Fruit fly (Drosophila melanogaster) whole organism, embryonic: ENCODE results near the gene disco.

Experiments
- Abd-B ChIP-seq: fragments of 200-800 bp; sonication (Bioruptor generic); optimal IDR thresholded peaks from 2 replicates; lab custom pipeline; 2018; ENCODE audit warnings: missing biosample characterization, mild to moderate bottlenecking, missing genetic modification characterization, moderate library complexity
- Awh ChIP-seq: fragments of 200-800 bp; sonication (Bioruptor generic); IDR thresholded peaks from 2 replicates; pipeline ENCODE4, ENCODE4 v1.3.6; 2022; ENCODE audit warnings: missing biosample characterization, missing genetic modification characterization
- CG10979 ChIP-seq: fragments of 200-800 bp; sonication (Bioruptor generic); optimal IDR thresholded peaks from 2 replicates; lab custom pipeline; 2018; ENCODE audit warnings: missing biosample characterization, mild to moderate bottlenecking, missing genetic modification characterization, moderate library complexity
- CG12104 ChIP-seq: fragments of 200-800 bp; sonication (Bioruptor generic); optimal IDR thresholded peaks from 3 replicates; lab custom pipeline; 2016; ENCODE audit warnings: missing biosample characterization, missing genetic modification characterization
- CG13894 ChIP-seq: fragments of 200-800 bp; sonication (Bioruptor generic); optimal IDR thresholded peaks from 3 replicates; lab custom pipeline; 2018; ENCODE audit warnings: missing biosample characterization, mild to moderate bottlenecking, missing genetic modification characterization, moderate library complexity
- CG15479 ChIP-seq: fragments of 200-800 bp; sonication (Bioruptor generic); optimal IDR thresholded peaks from 3 replicates; lab custom pipeline; 2019; ENCODE audit warnings: missing biosample characterization, mild to moderate bottlenecking, missing genetic modification characterization, moderate library complexity
- CG17802 ChIP-seq: fragments of 200-800 bp; sonication (Bioruptor generic); optimal IDR thresholded peaks from 2 replicates; lab custom pipeline; 2018; ENCODE audit warnings: missing biosample characterization, mild to moderate bottlenecking, missing genetic modification characterization, moderate library complexity
- CG18476 ChIP-seq: fragments of 200-800 bp; sonication (Bioruptor generic); optimal IDR thresholded peaks from 2 replicates; lab custom pipeline; 2016; ENCODE audit warnings: missing biosample characterization, mild to moderate bottlenecking, missing genetic modification characterization
- CG18599 ChIP-seq: fragments of 200-800 bp; sonication (Bioruptor generic); optimal IDR thresholded peaks from 3 replicates; lab custom pipeline; 2017; ENCODE audit warnings: missing biosample characterization, missing genetic modification characterization, mild to moderate bottlenecking, moderate library complexity, missing genetic modification reagents
- CG34376 ChIP-seq: fragments of 200-800 bp; sonication (Bioruptor generic); optimal IDR thresholded peaks from 2 replicates; lab custom pipeline; 2018; ENCODE audit warnings: missing biosample characterization, mild to moderate bottlenecking, missing genetic modification characterization
- CG42726 ChIP-seq: fragments of 200-800 bp; sonication (Bioruptor generic); IDR thresholded peaks from 2 replicates; pipeline ENCODE4 v1.3.6; 2022; ENCODE audit warnings: missing biosample characterization, missing genetic modification characterization; ENCODE audit not compliant: partially characterized antibody
- CG4617 ChIP-seq: fragments of 200-800 bp; sonication (Bioruptor generic); optimal IDR thresholded peaks from 3 replicates; lab custom pipeline; 2016; ENCODE audit warnings: missing biosample characterization, missing genetic modification characterization, borderline replicate concordance
- CG6654 ChIP-seq: fragments of 200-800 bp; sonication (Bioruptor generic); optimal IDR thresholded peaks from 2 replicates; lab custom pipeline; 2017; ENCODE audit warnings: missing biosample characterization, mild to moderate bottlenecking, missing genetic modification characterization
- CG7372 ChIP-seq: fragments of 200-800 bp; sonication (Bioruptor generic); IDR thresholded peaks from 2 replicates; pipeline ENCODE4 v1.3.6; 2022; ENCODE audit warnings: missing biosample characterization, missing genetic modification characterization
- CG7556 ChIP-seq: fragments of 200-800 bp; sonication (Bioruptor generic); optimal IDR thresholded peaks from 2 replicates; lab custom pipeline; 2017; ENCODE audit warnings: missing biosample characterization, mild to moderate bottlenecking, missing genetic modification characterization
- CG8281 ChIP-seq: fragments of 200-800 bp; sonication (Bioruptor generic); optimal IDR thresholded peaks from 2 replicates; lab custom pipeline; 2018; ENCODE audit warnings: missing biosample characterization, mild to moderate bottlenecking, missing genetic modification characterization, moderate library complexity
- CG8388 ChIP-seq: fragments of 200-800 bp; sonication (Bioruptor generic); optimal IDR thresholded peaks from 2 replicates; lab custom pipeline; 2019; ENCODE audit warnings: missing biosample characterization, mild to moderate bottlenecking, missing genetic modification characterization, moderate library complexity
- CG8478 ChIP-seq: fragments of >200 bp; optimal IDR thresholded peaks from 2 replicates; lab custom pipeline; 2018
- CG9437 ChIP-seq: fragments of 200-800 bp; sonication (Bioruptor generic); optimal IDR thresholded peaks from 2 replicates; lab custom pipeline; 2018; ENCODE audit warnings: missing biosample characterization, mild to moderate bottlenecking, missing genetic modification characterization
- CG9876 ChIP-seq: fragments of 200-800 bp; sonication (Bioruptor generic); optimal IDR thresholded peaks from 2 replicates; lab custom pipeline; 2016; ENCODE audit warnings: missing biosample characterization, missing genetic modification characterization
- CrebB ChIP-seq: fragments of 200-800 bp; sonication (Bioruptor generic); optimal IDR thresholded peaks from 3 replicates; lab custom pipeline; 2018; ENCODE audit warnings: missing biosample characterization, mild to moderate bottlenecking, missing genetic modification characterization
- Hey ChIP-seq: fragments of 200-800 bp; sonication (Bioruptor generic); optimal IDR thresholded peaks from 3 replicates; lab custom pipeline; 2018; ENCODE audit warnings: missing biosample characterization, mild to moderate bottlenecking, missing genetic modification characterization
- Jarid2 ChIP-seq: fragments of 200-800 bp; sonication (Bioruptor generic); optimal IDR thresholded peaks from 3 replicates; lab custom pipeline; 2017; ENCODE audit warnings: mild to moderate bottlenecking, missing biosample characterization, missing genetic modification reagents, missing genetic modification characterization
- Lhr ChIP-seq: fragments of 200-800 bp; sonication (Bioruptor generic); optimal IDR thresholded peaks from 3 replicates; lab custom pipeline; 2017; ENCODE audit warnings: mild to moderate bottlenecking, missing biosample characterization, missing genetic modification reagents, missing genetic modification characterization
- MTF-1 ChIP-seq: fragments of 200-800 bp; sonication (Bioruptor generic); optimal IDR thresholded peaks from 2 replicates; lab custom pipeline; 2018; ENCODE audit warnings: missing biosample characterization, mild to moderate bottlenecking, missing genetic modification characterization, borderline replicate concordance
- Max ChIP-seq: fragments of 200-800 bp; sonication (Bioruptor generic); optimal IDR thresholded peaks from 2 replicates; lab custom pipeline; 2016; ENCODE audit warnings: missing biosample characterization, mild to moderate bottlenecking, missing genetic modification characterization
- Oaz ChIP-seq: fragments of 200-800 bp; sonication (Bioruptor generic); IDR thresholded peaks from 2 replicates; pipeline ENCODE4 v1.3.6; 2022; ENCODE audit warnings: missing biosample characterization, missing genetic modification characterization
- Ptx1 ChIP-seq: fragments of 200-800 bp; sonication (Bioruptor generic); IDR thresholded peaks from 2 replicates; pipeline ENCODE4 v1.3.6; 2022; ENCODE audit warnings: missing biosample characterization, missing genetic modification characterization
- Vsx1 ChIP-seq: fragments of 200-800 bp; sonication (Bioruptor generic); optimal IDR thresholded peaks from 2 replicates; lab custom pipeline; 2017; ENCODE audit warnings: missing biosample characterization, mild to moderate bottlenecking, missing genetic modification characterization, missing genetic modification reagents
- dimm ChIP-seq: fragments of 200-800 bp; sonication (Bioruptor generic); IDR thresholded peaks from 2 replicates; pipeline ENCODE4 v1.3.6; 2022; ENCODE audit warnings: missing biosample characterization, missing genetic modification characterization
- ems ChIP-seq: fragments of 200-800 bp; sonication (Bioruptor generic); optimal IDR thresholded peaks from 3 replicates; lab custom pipeline; 2016; ENCODE audit warnings: missing biosample characterization, missing genetic modification characterization
- ind ChIP-seq: fragments of 200-800 bp; sonication (Bioruptor generic); optimal IDR thresholded peaks from 3 replicates; lab custom pipeline; 2016; ENCODE audit warnings: missing biosample characterization, missing genetic modification characterization
- kah ChIP-seq: fragments of 200-800 bp; sonication (Bioruptor generic); optimal IDR thresholded peaks from 2 replicates; lab custom pipeline; 2018; ENCODE audit warnings: missing biosample characterization, mild to moderate bottlenecking, missing genetic modification characterization
- lilli ChIP-seq: fragments of 200-800 bp; sonication (Bioruptor generic); optimal IDR thresholded peaks from 3 replicates; lab custom pipeline; 2016; ENCODE audit warnings: missing biosample characterization, missing genetic modification characterization
- lmd ChIP-seq: fragments of 200-800 bp; sonication (Bioruptor generic); IDR thresholded peaks from 2 replicates; pipeline ENCODE4 v1.3.6; 2022; ENCODE audit warnings: missing biosample characterization, missing genetic modification characterization
- mam ChIP-seq: fragments of 200-800 bp; sonication (Bioruptor generic); optimal IDR thresholded peaks from 3 replicates; lab custom pipeline; 2016; ENCODE audit warnings: missing biosample characterization, missing genetic modification characterization
- odd ChIP-seq: fragments of 200-800 bp; sonication (Bioruptor generic); optimal IDR thresholded peaks from 2 replicates; lab custom pipeline; 2017; ENCODE audit warnings: missing biosample characterization, mild to moderate bottlenecking, missing genetic modification characterization
- pfk ChIP-seq: fragments of 200-800 bp; sonication (Bioruptor generic); optimal IDR thresholded peaks from 2 replicates; lab custom pipeline; 2018; ENCODE audit warnings: missing biosample characterization, mild to moderate bottlenecking, missing genetic modification characterization, moderate library complexity
- pros ChIP-seq: fragments of 200-800 bp; sonication (Bioruptor generic); optimal IDR thresholded peaks from 3 replicates; lab custom pipeline; 2019; ENCODE audit warnings: missing biosample characterization, mild to moderate bottlenecking, missing genetic modification characterization, moderate library complexity
- psq ChIP-seq: fragments of 200-800 bp; sonication (Bioruptor generic); optimal IDR thresholded peaks from 2 replicates; lab custom pipeline; 2017; ENCODE audit warnings: missing biosample characterization, missing genetic modification characterization
- ranshi ChIP-seq: fragments of 200-800 bp; sonication (Bioruptor generic); IDR thresholded peaks from 2 replicates; pipeline ENCODE4 v1.3.6; 2022; ENCODE audit warnings: missing biosample characterization, missing genetic modification characterization
- rib ChIP-seq: fragments of 200-800 bp; sonication (Bioruptor generic); IDR thresholded peaks from 2 replicates; pipeline ENCODE4 v1.3.6; 2022; ENCODE audit warnings: missing biosample characterization, missing genetic modification characterization
- run ChIP-seq: fragments of 200-800 bp; sonication (Bioruptor generic); optimal IDR thresholded peaks from 3 replicates; lab custom pipeline; 2018; ENCODE audit warnings: missing biosample characterization, mild to moderate bottlenecking, missing genetic modification characterization
- sim ChIP-seq: fragments of 200-800 bp; sonication (Bioruptor generic); IDR thresholded peaks from 2 replicates; pipeline ENCODE4 v1.3.6; 2022; ENCODE audit warnings: missing biosample characterization, missing genetic modification characterization
- sima ChIP-seq: fragments of 200-800 bp; sonication (Bioruptor generic); optimal IDR thresholded peaks from 2 replicates; lab custom pipeline; 2016; ENCODE audit warnings: missing biosample characterization, missing genetic modification characterization
- sisA ChIP-seq: fragments of 200-800 bp; sonication (Bioruptor generic); IDR thresholded peaks from 2 replicates; pipeline ENCODE4 v1.3.6; 2022; ENCODE audit warnings: missing biosample characterization, missing genetic modification characterization
- sug ChIP-seq: fragments of 200-800 bp; optimal IDR thresholded peaks from 2 replicates; lab custom pipeline; 2019; ENCODE audit warnings: missing biosample characterization, mild to moderate bottlenecking, missing genetic modification characterization, moderate library complexity
- tin ChIP-seq: fragments of 200-800 bp; sonication (Bioruptor generic); optimal IDR thresholded peaks from 3 replicates; lab custom pipeline; 2016; ENCODE audit warnings: missing biosample characterization, missing genetic modification characterization
- unpg ChIP-seq: fragments of 200-800 bp; sonication (Bioruptor generic); optimal IDR thresholded peaks from 3 replicates; lab custom pipeline; 2018; ENCODE audit warnings: missing biosample characterization, mild to moderate bottlenecking, missing genetic modification characterization, moderate library complexity
- usp ChIP-seq: fragments of >200 bp; optimal IDR thresholded peaks from 2 replicates; lab custom pipeline; 2017; ENCODE audit warnings: missing biosample characterization, missing genetic modification characterization
- zen ChIP-seq: fragments of 200-800 bp; sonication (Bioruptor generic); optimal IDR thresholded peaks from 3 replicates; lab custom pipeline; 2018; ENCODE audit warnings: missing biosample characterization, mild to moderate bottlenecking, missing genetic modification characterization, moderate library complexity

The disco gene

DNA sequence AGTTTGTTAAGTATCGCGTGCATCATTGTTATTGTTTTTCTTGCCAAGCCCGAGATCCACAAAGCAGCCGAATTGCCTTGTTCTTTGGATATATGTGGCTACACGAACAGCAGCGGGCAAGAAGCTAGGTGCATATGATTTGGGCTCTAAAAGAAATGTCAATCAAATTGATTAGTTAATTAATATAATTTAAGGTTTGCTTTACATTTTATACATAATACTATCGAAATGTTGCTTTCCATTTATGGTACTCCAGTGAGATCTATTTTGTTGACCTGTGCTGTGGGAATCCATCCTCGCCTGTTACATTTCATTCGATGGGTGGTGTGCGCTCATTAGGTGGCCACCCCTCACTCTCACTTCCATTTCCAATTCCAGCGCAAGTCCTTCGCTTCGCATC, 46.9 kb upstream of the disco start (continued):
- TF ChIP-seq run (tag; lab: Kevin White, UChicago): peak; percentile 66
- peak; percentile 80 for TF ChIP-seq tin (GFP tag; lab: Kevin White, UChicago)
- TF ChIP-seq CG18599 (GFP tag; lab: Kevin White, UChicago): peak; percentile 88
- peak; percentile 81 for TF ChIP-seq lilli (GFP tag; lab: Kevin White, UChicago)
- TF ChIP-seq CG8281 (tag; lab: Kevin White, UChicago): peak; percentile 28
- no peak for TF ChIP-seq CG42726
- TF ChIP-seq ind (GFP tag; lab: Kevin White, UChicago): peak; percentile 69
- peak; percentile 28 for TF ChIP-seq ems
- TF ChIP-seq Jarid2 (GFP tag; lab: Kevin White, UChicago): peak; percentile 35
- peak; percentile 1 for TF ChIP-seq CG4617 (GFP tag; lab: Kevin White, UChicago)
- peak; percentile 51; the same call in 1 of the 2 replicates for TF ChIP-seq CG7372 (GFP tag; lab: Robert Waterston, UW)
- TF ChIP-seq Hey (tag; lab: Kevin White, UChicago): peak; percentile 6
- TF ChIP-seq CG8388 (GFP tag; lab: Kevin White, UChicago): peak; percentile 69
- TF ChIP-seq rib (GFP tag; lab: Robert Waterston, UW): peak; percentile 30; the same call in 1 of the 2 replicates
- peak; percentile 85 for TF ChIP-seq ranshi
- peak; percentile 84 for TF ChIP-seq CG10979
- TF ChIP-seq mam: peak; percentile 61
- peak; percentile 61 for TF ChIP-seq CrebB (tag; lab: Kevin White, UChicago)
- no peak for TF ChIP-seq psq (GFP tag; lab: Kevin White, UChicago)
- TF ChIP-seq Max (GFP tag; lab: Kevin White, UChicago): peak; percentile 76
- peak; percentile 36 for TF ChIP-seq CG12104 (GFP tag; lab: Kevin White, UChicago)
- peak; percentile 81 for TF ChIP-seq CG7556 (GFP tag; lab: Kevin White, UChicago)
- TF ChIP-seq pros (GFP tag; lab: Kevin White, UChicago): peak; percentile 14
- peak; percentile 46 for TF ChIP-seq Vsx1
- peak; percentile 62 for TF ChIP-seq odd (GFP tag; lab: Kevin White, UChicago)
- no peak for TF ChIP-seq CG8478 (lab: Kevin White, UChicago)
- TF ChIP-seq Ptx1 (GFP tag; lab: Robert Waterston, UW): peak; percentile 81
- TF ChIP-seq CG9876 (GFP tag; lab: Kevin White, UChicago): peak; percentile 12
- TF ChIP-seq CG9437 (GFP tag; lab: Kevin White, UChicago): peak; percentile 58
- TF ChIP-seq CG18476: peak; percentile 46
- no peak for TF ChIP-seq pfk
- TF ChIP-seq CG34376 (GFP tag; lab: Kevin White, UChicago): peak; percentile 56
- TF ChIP-seq CG15479 (GFP tag; lab: Kevin White, UChicago): no peak
- TF ChIP-seq dimm: no peak
- no peak for TF ChIP-seq sima (GFP tag; lab: Kevin White, UChicago)
- TF ChIP-seq Oaz: peak; percentile 59
- peak; percentile 32 for TF ChIP-seq kah (GFP tag; lab: Kevin White, UChicago)
- TF ChIP-seq Awh (GFP tag; lab: Robert Waterston, UW): peak; percentile 86
- TF ChIP-seq sisA (GFP tag; lab: Robert Waterston, UW): peak; percentile 81
- TF ChIP-seq unpg (GFP tag; lab: Kevin White, UChicago): peak; percentile 87
- TF ChIP-seq MTF-1 (GFP tag; lab: Kevin White, UChicago): peak; percentile 20
- peak; percentile 80 for TF ChIP-seq lmd (GFP tag; lab: Robert Waterston, UW)
- TF ChIP-seq usp (GFP tag; lab: Kevin White, UChicago): no peak
- TF ChIP-seq CG13894 (tag; lab: Kevin White, UChicago): peak; percentile 79
- peak; percentile 34 for TF ChIP-seq Lhr (GFP tag; lab: Kevin White, UChicago)
- TF ChIP-seq sug (tag; lab: Kevin White, UChicago): peak; percentile 51
- TF ChIP-seq sim (GFP tag; lab: Robert Waterston, UW): 0 out of 2 replicates have a peak, but pooled peaks have one; percentile 62
- peak; percentile 32 for TF ChIP-seq CG6654 (GFP tag; lab: Kevin White, UChicago)
- TF ChIP-seq CG17802 (tag; lab: Kevin White, UChicago): peak; percentile 43
- peak; percentile 81 for TF ChIP-seq zen (tag; lab: Kevin White, UChicago)
- TF ChIP-seq Abd-B (GFP tag; lab: Kevin White, UChicago): peak; percentile 64
